Fruit fly (Drosophila melanogaster): ENCODE measurements around the gene CG6583.
A peak's percentile ranks its signal among the peaks of the same experiment; 100 is the strongest.

CG6583 gene

DNA sequence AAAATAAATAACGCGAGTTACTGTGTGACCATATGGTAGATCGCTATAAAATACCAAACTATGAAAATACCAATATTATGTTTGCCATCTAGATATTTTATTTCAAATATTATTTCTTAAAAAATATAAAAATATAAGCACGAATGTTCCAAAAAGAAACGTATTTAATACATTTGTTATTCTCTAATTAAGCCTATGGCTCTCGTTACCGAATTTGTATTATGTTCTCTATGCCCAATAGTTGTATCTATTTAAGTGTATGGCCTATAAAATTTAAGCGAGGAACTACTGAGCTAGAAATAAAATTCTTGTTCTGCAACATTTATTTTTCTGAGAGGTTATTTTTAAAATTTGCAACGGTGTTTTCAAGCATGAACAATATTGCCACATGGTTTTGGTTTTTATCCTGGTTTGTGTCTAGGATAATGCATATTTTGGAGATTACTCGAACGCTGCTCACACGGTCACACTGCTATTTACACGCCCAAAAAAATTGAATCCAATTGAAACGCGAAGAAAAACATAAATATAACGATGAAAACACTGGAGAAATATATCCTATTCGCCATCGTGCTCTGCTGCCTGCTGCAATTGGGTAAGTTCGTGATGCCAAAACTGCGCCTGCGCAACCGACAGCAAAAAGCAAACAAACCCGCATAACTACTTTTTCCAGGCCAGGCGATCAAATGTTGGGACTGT is at the start of gene CG6583, which contains the start of gene crok:
CG6583 (minus strand) TSS at position 51 of the 699 bp plus-strand sequence.
crok (plus strand) TSS at position 446 of the 699 bp plus-strand sequence.
- TF ChIP-seq fd96Ca (GFP tag; IDR thresholded peaks at IDR 0.05) (no peak), CG17806 (tag; optimal IDR thresholded peaks at IDR 0.05) (no peak), CG34367 (tag; optimal IDR thresholded peaks at IDR 0.05) (no peak), CG9948 (tag; optimal IDR thresholded peaks at IDR 0.05) (no peak)

DNA sequence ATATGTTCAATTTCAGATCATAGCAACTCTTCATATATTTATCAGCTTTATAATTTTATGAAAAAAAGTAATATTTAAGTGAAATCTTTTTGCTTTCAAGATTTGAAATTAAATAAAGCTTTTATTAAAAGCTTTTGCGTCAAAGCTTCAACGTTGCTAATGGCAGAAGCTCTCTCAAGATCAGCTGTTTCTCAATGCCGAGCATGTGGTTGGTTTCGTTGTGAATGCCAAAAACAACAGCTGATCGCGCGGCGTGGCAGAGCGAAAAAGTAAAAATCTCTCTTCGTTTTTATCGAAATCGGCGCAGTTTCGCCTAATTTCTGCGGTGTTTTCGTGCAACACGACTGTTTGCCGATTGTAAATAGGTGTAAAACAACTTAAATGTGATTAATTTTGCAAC is 35.2 kb upstream of the CG6583 start, which contains the start of gene CG31759:
CG31759 (plus strand) TSS at position 161 of the 400 bp plus-strand sequence.
- TF ChIP-seq rn (GFP tag; IDR thresholded peaks at IDR 0.05) (no peak), Pif1B (GFP tag; optimal IDR thresholded peaks at IDR 0.05) (no peak), EcR (GFP tag; optimal IDR thresholded peaks at IDR 0.05) (no peak), gl (tag; optimal IDR thresholded peaks at IDR 0.05) (no peak), D1 (tag; optimal IDR thresholded peaks at IDR 0.05) (no peak), CG8301 (tag; optimal IDR thresholded peaks at IDR 0.05) (no peak), CG13204 (GFP tag; optimal IDR thresholded peaks at IDR 0.05) (no peak), CG9948 (tag; optimal IDR thresholded peaks at IDR 0.05) (no peak), CG10348 (GFP tag; IDR thresholded peaks at IDR 0.05) (no peak)

DNA sequence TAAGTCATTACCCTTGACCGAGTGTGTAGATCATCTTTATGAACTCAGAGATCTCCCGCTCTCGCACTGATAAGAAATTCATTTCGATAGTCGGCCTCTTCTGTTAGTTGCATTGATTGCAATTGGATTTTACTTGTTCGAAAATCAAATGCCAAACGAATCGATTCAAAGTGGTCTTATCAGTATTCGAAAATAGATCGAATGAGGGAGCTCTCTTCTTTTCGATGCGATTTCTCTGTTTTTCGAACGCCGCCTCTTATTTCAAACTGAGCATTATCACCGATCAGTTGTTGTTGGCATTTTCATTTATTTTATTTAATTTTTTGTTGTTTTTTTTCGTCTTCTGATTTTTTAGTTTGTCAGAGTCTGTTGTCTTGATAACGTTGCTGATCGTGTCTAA is 28.6 kb upstream of the CG6583 start:
- TF ChIP-seq CG15710 (tag; optimal IDR thresholded peaks at IDR 0.05), result no peak
- TF ChIP-seq rn (GFP tag; IDR thresholded peaks at IDR 0.05), result no peak
- no peak for TF ChIP-seq CG32121 (GFP tag; IDR thresholded peaks at IDR 0.05)
- no peak for TF ChIP-seq CG34367 (tag; optimal IDR thresholded peaks at IDR 0.05)
- no peak for TF ChIP-seq CG4496 (GFP tag; IDR thresholded peaks at IDR 0.05)
- no peak for TF ChIP-seq EcR (GFP tag; optimal IDR thresholded peaks at IDR 0.05)
- no peak for TF ChIP-seq CG12605 (GFP tag; IDR thresholded peaks at IDR 0.05)
- TF ChIP-seq CG8159 (tag; optimal IDR thresholded peaks at IDR 0.05), result no peak
- TF ChIP-seq CG10348 (GFP tag; IDR thresholded peaks at IDR 0.05), result no peak
- no peak for TF ChIP-seq Pif1A (GFP tag; optimal IDR thresholded peaks at IDR 0.05)
- no peak for TF ChIP-seq CG9948 (tag; optimal IDR thresholded peaks at IDR 0.05)
- no peak for TF ChIP-seq fd96Ca (GFP tag; IDR thresholded peaks at IDR 0.05)

DNA sequence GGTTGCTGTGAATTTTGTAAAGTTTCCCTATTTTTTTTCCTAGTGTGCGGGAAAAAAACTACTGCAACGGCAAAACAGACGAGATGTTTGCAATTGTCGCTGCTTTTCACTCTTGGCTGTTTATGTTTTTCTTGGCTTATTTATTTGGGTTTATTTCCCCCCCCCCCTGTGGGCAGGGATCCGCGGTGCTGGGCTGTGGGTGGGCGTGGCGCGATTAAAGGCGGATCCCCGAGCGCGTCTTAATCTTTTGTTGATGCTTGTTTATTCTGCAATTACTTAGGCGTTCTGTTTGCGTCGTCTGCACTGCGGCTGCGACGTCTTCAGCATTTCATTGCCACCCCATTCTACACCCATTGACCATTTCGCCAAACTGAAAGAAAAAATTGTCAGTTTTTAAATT is 22.5 kb upstream of the CG6583 start:
- TF ChIP-seq CG34367 (tag; optimal IDR thresholded peaks at IDR 0.05) (no peak), CG8301 (tag; optimal IDR thresholded peaks at IDR 0.05) (no peak), gl (tag; optimal IDR thresholded peaks at IDR 0.05) (no peak), CG14655 (GFP tag; optimal IDR thresholded peaks at IDR 0.05) (no peak), CG17806 (tag; optimal IDR thresholded peaks at IDR 0.05) (no peak), rn (GFP tag; IDR thresholded peaks at IDR 0.05) (no peak), CG10348 (GFP tag; IDR thresholded peaks at IDR 0.05) (no peak), fd96Ca (GFP tag; IDR thresholded peaks at IDR 0.05) (peak; percentile 39; the same call in 1 of the 3 replicates), CG4496 (GFP tag; IDR thresholded peaks at IDR 0.05) (peak; percentile 28; the same call in 1 of the 3 replicates), Snoo (tag; optimal IDR thresholded peaks at IDR 0.05) (no peak)

DNA sequence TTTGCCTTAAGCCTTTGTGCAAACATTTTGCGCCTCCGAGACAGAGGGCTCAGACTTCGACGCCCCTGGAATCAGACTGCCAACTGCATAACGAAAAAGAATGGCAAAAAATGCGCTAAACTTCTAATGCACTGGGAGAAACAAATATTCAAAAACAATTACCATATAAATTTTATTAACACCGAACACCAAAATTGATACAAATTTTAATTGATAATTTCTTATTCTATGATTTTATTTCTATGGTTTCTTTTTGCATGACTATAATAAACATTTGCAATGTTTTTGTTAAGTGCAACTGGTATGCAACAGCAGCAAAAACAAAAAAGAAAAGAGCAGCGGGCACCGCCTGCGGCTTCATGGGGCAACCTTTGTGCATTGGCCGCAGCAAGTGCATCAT is 20.6 kb upstream of the CG6583 start:
- TF ChIP-seq CG10348 (GFP tag; IDR thresholded peaks at IDR 0.05) (no peak), CG12605 (GFP tag; IDR thresholded peaks at IDR 0.05) (no peak), CG8301 (tag; optimal IDR thresholded peaks at IDR 0.05) (no peak), gl (tag; optimal IDR thresholded peaks at IDR 0.05) (no peak), EcR (GFP tag; optimal IDR thresholded peaks at IDR 0.05) (no peak), CG13204 (GFP tag; optimal IDR thresholded peaks at IDR 0.05) (no peak), D1 (tag; optimal IDR thresholded peaks at IDR 0.05) (no peak), CG32121 (GFP tag; IDR thresholded peaks at IDR 0.05) (no peak), fd96Ca (GFP tag; IDR thresholded peaks at IDR 0.05) (no peak), CG15710 (tag; optimal IDR thresholded peaks at IDR 0.05) (peak; percentile 59), CG17806 (tag; optimal IDR thresholded peaks at IDR 0.05) (peak; percentile 54), CG4496 (GFP tag; IDR thresholded peaks at IDR 0.05) (no peak), CG9948 (tag; optimal IDR thresholded peaks at IDR 0.05) (peak; percentile 59), Ets98B (GFP tag; IDR thresholded peaks at IDR 0.05) (no peak), Pif1B (GFP tag; optimal IDR thresholded peaks at IDR 0.05) (no peak), Snoo (tag; optimal IDR thresholded peaks at IDR 0.05) (no peak), CG8159 (tag; optimal IDR thresholded peaks at IDR 0.05) (peak; percentile 65), Pif1A (GFP tag; optimal IDR thresholded peaks at IDR 0.05) (peak; percentile 11), CG34367 (tag; optimal IDR thresholded peaks at IDR 0.05) (peak; percentile 47), rn (GFP tag; IDR thresholded peaks at IDR 0.05) (no peak), CG14655 (GFP tag; optimal IDR thresholded peaks at IDR 0.05) (peak; percentile 34)

DNA sequence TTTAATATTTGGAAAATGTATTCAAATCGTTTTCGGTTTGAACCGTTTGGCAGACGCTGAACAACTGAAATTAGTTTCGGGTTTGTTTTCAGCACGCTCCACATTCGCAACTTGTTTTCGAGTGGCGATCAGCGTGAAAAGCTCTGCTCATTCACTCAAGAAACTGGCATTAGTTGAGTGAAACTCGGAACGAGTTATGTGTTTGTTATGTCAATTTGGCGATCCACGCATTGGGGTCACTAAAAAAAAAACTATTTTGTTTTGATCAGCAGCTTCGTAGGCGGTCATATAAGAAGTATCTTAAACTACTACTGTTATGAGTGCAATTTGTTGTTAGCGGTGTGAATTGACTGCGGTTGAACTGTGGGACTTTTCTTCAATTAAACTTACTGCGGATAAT is 5.2 kb upstream of the CG6583 start, which contains the start of gene atilla:
atilla (minus strand) TSS at position 266 of the 400 bp plus-strand sequence.
- no peak for TF ChIP-seq Pif1B (GFP tag; optimal IDR thresholded peaks at IDR 0.05)
- TF ChIP-seq CG14655 (GFP tag; optimal IDR thresholded peaks at IDR 0.05), result no peak
- TF ChIP-seq D1 (tag; optimal IDR thresholded peaks at IDR 0.05), result no peak
- TF ChIP-seq CG12605 (GFP tag; IDR thresholded peaks at IDR 0.05), result no peak
- no peak for TF ChIP-seq fd96Ca (GFP tag; IDR thresholded peaks at IDR 0.05)
- TF ChIP-seq CG34367 (tag; optimal IDR thresholded peaks at IDR 0.05), result no peak
- no peak for TF ChIP-seq CG8301 (tag; optimal IDR thresholded peaks at IDR 0.05)
- TF ChIP-seq Ets98B (GFP tag; IDR thresholded peaks at IDR 0.05), result no peak
- TF ChIP-seq CG9948 (tag; optimal IDR thresholded peaks at IDR 0.05), result no peak
- no peak for TF ChIP-seq gl (tag; optimal IDR thresholded peaks at IDR 0.05)
- no peak for TF ChIP-seq CG17806 (tag; optimal IDR thresholded peaks at IDR 0.05)
- TF ChIP-seq CG15710 (tag; optimal IDR thresholded peaks at IDR 0.05), result no peak
- no peak for TF ChIP-seq Snoo (tag; optimal IDR thresholded peaks at IDR 0.05)
- TF ChIP-seq CG32121 (GFP tag; IDR thresholded peaks at IDR 0.05), result no peak
- TF ChIP-seq EcR (GFP tag; optimal IDR thresholded peaks at IDR 0.05), result no peak
- no peak for TF ChIP-seq Pif1A (GFP tag; optimal IDR thresholded peaks at IDR 0.05)
- no peak for TF ChIP-seq rn (GFP tag; IDR thresholded peaks at IDR 0.05)
- TF ChIP-seq CG8159 (tag; optimal IDR thresholded peaks at IDR 0.05), result no peak
